Worm (Caenorhabditis elegans) whole organism, L1 larva: ENCODE measurements around the gene F38B7.17.

Experiments
- nhr-77 ChIP-seq: fragments of 150-350 bp; optimal IDR thresholded peaks from 2 replicates; lab custom pipeline; 2014; ENCODE audit warnings: missing biosample characterization, missing genetic modification characterization
- unc-98 ChIP-seq: fragments of 200-800 bp; sonication (Bioruptor generic); IDR thresholded peaks from 2 replicates; pipeline ENCODE4 v1.3.6; 2022; ENCODE audit warnings: missing genetic modification characterization, missing compliant biosample characterization

DNA sequence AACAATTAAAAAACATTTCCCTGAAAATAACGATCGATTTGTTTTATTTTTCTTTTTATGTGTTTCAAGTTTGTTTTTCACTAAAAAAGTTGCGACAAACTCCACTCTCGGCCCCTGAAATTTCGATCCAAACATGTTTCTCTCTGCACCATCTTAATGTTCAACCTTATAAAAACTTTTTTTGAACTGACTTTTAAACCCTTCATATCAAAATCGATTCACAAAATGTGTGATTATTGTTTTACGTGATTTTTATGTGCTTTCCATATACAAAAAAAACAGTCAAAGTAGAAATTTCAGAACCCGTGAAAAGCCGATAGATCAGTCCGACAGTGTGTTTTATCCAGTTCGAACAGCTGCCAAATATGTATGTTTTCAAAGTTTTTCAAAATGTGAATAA lies 21.2 kb downstream of the F38B7.17 start, which contains the start of gene ccch-1:
- TF ChIP-seq unc-98 (GFP tag; lab: Robert Waterston, UW) = no peak
- TF ChIP-seq nhr-77 (tag; lab: Kevin White, UChicago) = no peak
